Fruit fly (Drosophila melanogaster): Measurements from ENCODE around the gene Akh.

Gene Akh

dm6 chr3L:4138804-4139521 lies 2.3 kb upstream of the Akh start, which contains the start of the genes Rop and Ras64B (continued):
- TF ChIP-seq peb (GFP tag; IDR thresholded peaks at IDR 0.05) (no peak), CG6654 (GFP tag; optimal IDR thresholded peaks at IDR 0.05) (no peak), Awh (GFP tag; IDR thresholded peaks at IDR 0.05) (no peak), Ets65A (GFP tag) (peak; percentile 89), ham (GFP tag; IDR thresholded peaks at IDR 0.05) (no peak), schlank (tag; optimal IDR thresholded peaks at IDR 0.05) (no peak), Poxn (GFP tag; IDR thresholded peaks at IDR 0.05) (no peak), gem (tag; optimal IDR thresholded peaks at IDR 0.05) (no peak), lola (GFP tag; optimal IDR thresholded peaks at IDR 0.05) (no peak), sim (GFP tag; IDR thresholded peaks at IDR 0.05) (no peak), danr (GFP tag; IDR thresholded peaks at IDR 0.05) (no peak), CG4424 (GFP tag; optimal IDR thresholded peaks at IDR 0.05) (no peak), amos (GFP tag; IDR thresholded peaks at IDR 0.05; ENCODE audit: partially characterized antibody) (peak; percentile 94), CG31388 (GFP tag; optimal IDR thresholded peaks at IDR 0.05) (no peak), Ravus (GFP tag; IDR thresholded peaks at IDR 0.05) (no peak), Dip3 (GFP tag; optimal IDR thresholded peaks at IDR 0.05) (no peak), Adf1 (GFP tag; IDR thresholded peaks at IDR 0.05) (peak; percentile 56), CG7786 (GFP tag; optimal IDR thresholded peaks at IDR 0.05) (peak; percentile 15), pho (GFP tag; optimal IDR thresholded peaks at IDR 0.05) (peak; percentile 6), Hr78 (GFP tag; optimal IDR thresholded peaks at IDR 0.05) (no peak), CG12391 (tag; optimal IDR thresholded peaks at IDR 0.05) (peak; percentile 52), stc (GFP tag; IDR thresholded peaks at IDR 0.05) (no peak), odd (GFP tag; optimal IDR thresholded peaks at IDR 0.05) (no peak), dati (GFP tag; IDR thresholded peaks at IDR 0.05) (no peak), TFAM (GFP tag; optimal IDR thresholded peaks at IDR 0.05) (no peak), rib (GFP tag; IDR thresholded peaks at IDR 0.05) (no peak), Lpt (GFP tag; optimal IDR thresholded peaks at IDR 0.05) (no peak), CG11723 (GFP tag; optimal IDR thresholded peaks at IDR 0.05) (no peak), CG14860 (GFP tag; IDR thresholded peaks at IDR 0.05; ENCODE audit: partially characterized antibody) (peak; percentile 42; the same call in 1 of the 3 replicates), Tbp (GFP tag; optimal IDR thresholded peaks at IDR 0.05) (no peak), unpg (GFP tag; optimal IDR thresholded peaks at IDR 0.05) (peak; percentile 29), CG6791 (GFP tag; IDR thresholded peaks at IDR 0.05; ENCODE audit: partially characterized antibody) (peak; percentile 85), Antp (GFP tag; optimal IDR thresholded peaks at IDR 0.05) (no peak), CG11560 (tag; IDR thresholded peaks at IDR 0.05) (no peak), CG10431 (GFP tag; optimal IDR thresholded peaks at IDR 0.05) (no peak), CG6813 (GFP tag; optimal IDR thresholded peaks at IDR 0.05) (no peak), klu (GFP tag; IDR thresholded peaks at IDR 0.05) (no peak), vvl (GFP tag; IDR thresholded peaks at IDR 0.05) (peak; percentile 30; the same call in 1 of the 2 replicates), Hand (GFP tag; optimal IDR thresholded peaks at IDR 0.05) (no peak), zen2 (GFP tag; IDR thresholded peaks at IDR 0.05; ENCODE audit: partially characterized antibody) (no peak; the same call in 1 of the 3 replicates), CoRest (tag; optimal IDR thresholded peaks at IDR 0.05) (peak; percentile 15), tin (GFP tag; optimal IDR thresholded peaks at IDR 0.05) (no peak), CG13287 (GFP tag; IDR thresholded peaks at IDR 0.05; ENCODE audit: partially characterized antibody) (peak; percentile 91), cad (GFP tag; optimal IDR thresholded peaks at IDR 0.05) (no peak), en (GFP tag; optimal IDR thresholded peaks at IDR 0.05) (no peak), eyg (GFP tag; optimal IDR thresholded peaks at IDR 0.05) (no peak), her (GFP tag; optimal IDR thresholded peaks at IDR 0.05) (peak; percentile 17), CG2875 (GFP tag; optimal IDR thresholded peaks at IDR 0.05) (no peak), zfh1 (GFP tag; IDR thresholded peaks at IDR 0.05) (no peak), fd102C (GFP tag; optimal IDR thresholded peaks at IDR 0.05) (no peak)

Measured in whole organism, embryonic.